Fruit fly (Drosophila melanogaster) whole organism, wandering third instar larva: Measurements from ENCODE around the gene Cep97.
A peak's percentile ranks its signal among the peaks of the same experiment; 100 is the strongest.

Source experiments
- Abd-B ChIP-seq: fragments of >200 bp; optimal IDR thresholded peaks from 2 replicates; lab custom pipeline; 2017; ENCODE audit warnings: missing biosample characterization, missing genetic modification characterization
- CG32264 ChIP-seq: fragments of 200-800 bp; sonication (Bioruptor generic); optimal IDR thresholded peaks from 2 replicates; lab custom pipeline; 2016; ENCODE audit warnings: missing biosample characterization, missing genetic modification characterization
- CG9705 ChIP-seq: fragments of 200-800 bp; sonication (Bioruptor generic); optimal IDR thresholded peaks from 2 replicates; lab custom pipeline; 2018; ENCODE audit warnings: missing biosample characterization, mild to moderate bottlenecking, missing genetic modification characterization
- CrebA ChIP-seq: fragments of 200-800 bp; sonication (Bioruptor generic); optimal IDR thresholded peaks from 2 replicates; lab custom pipeline; 2016; ENCODE audit warnings: missing biosample characterization, mild to moderate bottlenecking, missing genetic modification characterization, borderline replicate concordance
- Dfd ChIP-seq: fragments of >200 bp; optimal IDR thresholded peaks from 2 replicates; lab custom pipeline; 2017; ENCODE audit warnings: missing biosample characterization, missing genetic modification characterization
- Dif ChIP-seq: fragments of 200-275, 200-300 bp; sonication (Bioruptor generic); optimal IDR thresholded peaks from 2 replicates; lab custom pipeline; 2018; ENCODE audit warnings: missing biosample characterization, missing genetic modification characterization; ENCODE audit not compliant: partially characterized antibody
- GATAd ChIP-seq: sonication (Bioruptor generic); optimal IDR thresholded peaks from 2 replicates; lab custom pipeline; 2016; ENCODE audit warnings: missing biosample characterization, missing genetic modification characterization
- HLH106 ChIP-seq: fragments of 200-800 bp; optimal IDR thresholded peaks from 3 replicates; lab custom pipeline; 2019; ENCODE audit warnings: missing biosample characterization, mild to moderate bottlenecking, missing genetic modification characterization, moderate library complexity
- Hnf4 ChIP-seq: fragments of 200-800 bp; sonication (Bioruptor generic); optimal IDR thresholded peaks from 2 replicates; lab custom pipeline; 2016; ENCODE audit warnings: missing biosample characterization, mild to moderate bottlenecking, missing genetic modification characterization
- Hr78 ChIP-seq: fragments of >200 bp; optimal IDR thresholded peaks from 2 replicates; lab custom pipeline; 2017; ENCODE audit warnings: missing biosample characterization, missing genetic modification characterization
- Hr83 ChIP-seq: fragments of 200-300 bp; sonication (Bioruptor generic); optimal IDR thresholded peaks from 2 replicates; lab custom pipeline; 2016; ENCODE audit warnings: missing biosample characterization, mild to moderate bottlenecking, missing genetic modification characterization, moderate library complexity; ENCODE audit not compliant: poor library complexity, severe bottlenecking
- Jra ChIP-seq: sonication (Bioruptor generic); optimal IDR thresholded peaks from 2 replicates; lab custom pipeline; 2016; ENCODE audit warnings: missing biosample characterization, missing genetic modification characterization
- Mio ChIP-seq: sonication (Bioruptor generic); optimal IDR thresholded peaks from 2 replicates; lab custom pipeline; 2016; ENCODE audit warnings: missing biosample characterization, missing genetic modification characterization
- Myc ChIP-seq: fragments of >200 bp; optimal IDR thresholded peaks from 2 replicates; lab custom pipeline; 2017
- N ChIP-seq: fragments of >200 bp; optimal IDR thresholded peaks from 2 replicates; lab custom pipeline; 2018; ENCODE audit warnings: missing biosample characterization, missing external identifiers, missing genetic modification characterization
- OdsH ChIP-seq: fragments of 200-800 bp; sonication (Bioruptor generic); optimal IDR thresholded peaks from 2 replicates; lab custom pipeline; 2016; ENCODE audit warnings: missing biosample characterization, mild to moderate bottlenecking, missing genetic modification characterization
- Rel ChIP-seq, 2 experiments: fragments of 200-800 bp; sonication (Bioruptor generic) in 1 of 2; optimal IDR thresholded peaks; 2 replicates in 1 of 2; 3 replicates in 1 of 2; lab custom pipeline; 2016 to 2019; ENCODE audit warnings: mild to moderate bottlenecking in 2 of 2, missing biosample characterization in 2 of 2, missing genetic modification characterization in 2 of 2, moderate library complexity in 1 of 2
- Sp1 ChIP-seq: fragments of 200-800 bp; sonication (Bioruptor generic); optimal IDR thresholded peaks from 3 replicates; lab custom pipeline; 2019; ENCODE audit warnings: missing biosample characterization, mild to moderate bottlenecking, missing genetic modification characterization, moderate library complexity
- Vsx2 ChIP-seq: fragments of 200-300, 225-300 bp; sonication (Bioruptor generic); optimal IDR thresholded peaks from 2 replicates; lab custom pipeline; 2018; ENCODE audit warnings: missing biosample characterization, missing genetic modification characterization; ENCODE audit not compliant: partially characterized antibody
- br ChIP-seq: fragments of 200-800 bp; sonication (Bioruptor generic); optimal IDR thresholded peaks from 2 replicates; lab custom pipeline; 2016; ENCODE audit warnings: missing biosample characterization, missing genetic modification characterization
- brk ChIP-seq: fragments of 200-800 bp; sonication (Bioruptor generic); optimal IDR thresholded peaks from 2 replicates; lab custom pipeline; 2016; ENCODE audit warnings: missing biosample characterization, mild to moderate bottlenecking, missing genetic modification characterization
- dl ChIP-seq, 2 experiments: fragments of 175-275, 200-275 bp in 1 of 2; fragments of 200-275 bp in 1 of 2; sonication (Bioruptor generic); optimal IDR thresholded peaks; lab custom pipeline; 2018; ENCODE audit warnings: mild to moderate bottlenecking in 2 of 2, missing biosample characterization in 2 of 2, missing genetic modification characterization in 2 of 2, moderate library complexity in 2 of 2; ENCODE audit not compliant: partially characterized antibody in 2 of 2, insufficient read depth in 1 of 2
- dsf ChIP-seq: sonication (Bioruptor generic); optimal IDR thresholded peaks from 2 replicates; lab custom pipeline; 2016; ENCODE audit warnings: missing biosample characterization, missing genetic modification characterization, borderline replicate concordance
- ey ChIP-seq: fragments of 200-800 bp; sonication (Bioruptor generic); optimal IDR thresholded peaks from 2 replicates; lab custom pipeline; 2016; ENCODE audit warnings: missing biosample characterization, missing genetic modification characterization
- foxo ChIP-seq, 2 experiments: fragments of 200-800 bp; sonication (Bioruptor generic); optimal IDR thresholded peaks; 2 replicates in 1 of 2; 3 replicates in 1 of 2; lab custom pipeline; 2016 to 2017; ENCODE audit warnings: missing biosample characterization in 2 of 2, missing genetic modification characterization in 2 of 2
- fru ChIP-seq: fragments of 200-800 bp; sonication (Bioruptor generic); optimal IDR thresholded peaks from 3 replicates; lab custom pipeline; 2016; ENCODE audit warnings: missing biosample characterization, mild to moderate bottlenecking, missing genetic modification characterization
- h ChIP-seq: fragments of 200-800 bp; sonication (Bioruptor generic); optimal IDR thresholded peaks from 3 replicates; lab custom pipeline; 2016; ENCODE audit warnings: missing biosample characterization, mild to moderate bottlenecking, missing genetic modification characterization
- jim ChIP-seq: fragments of 175-275, 200-325 bp; sonication (Bioruptor generic); optimal IDR thresholded peaks from 2 replicates; lab custom pipeline; 2016; ENCODE audit warnings: missing biosample characterization, mild to moderate bottlenecking, missing genetic modification characterization
- lola ChIP-seq: fragments of >200 bp; optimal IDR thresholded peaks from 2 replicates; lab custom pipeline; 2017; ENCODE audit warnings: missing biosample characterization, missing genetic modification characterization
- pan ChIP-seq: fragments of >200 bp; optimal IDR thresholded peaks from 2 replicates; lab custom pipeline; 2017
- rgr ChIP-seq: fragments of 200-800 bp; sonication (Bioruptor generic); optimal IDR thresholded peaks from 3 replicates; lab custom pipeline; 2016; ENCODE audit warnings: missing biosample characterization, mild to moderate bottlenecking, missing genetic modification characterization
- sage ChIP-seq: fragments of 200-800 bp; sonication (Bioruptor generic); optimal IDR thresholded peaks from 2 replicates; lab custom pipeline; 2016; ENCODE audit warnings: missing biosample characterization, mild to moderate bottlenecking, missing genetic modification characterization
- sv ChIP-seq: fragments of 200-800 bp; sonication (Bioruptor generic); optimal IDR thresholded peaks from 3 replicates; lab custom pipeline; 2016; ENCODE audit warnings: missing biosample characterization, missing genetic modification characterization
- tai ChIP-seq: sonication (Bioruptor generic); optimal IDR thresholded peaks from 2 replicates; lab custom pipeline; 2016; ENCODE audit warnings: missing biosample characterization, missing genetic modification characterization
- usp ChIP-seq: fragments of >200 bp; optimal IDR thresholded peaks from 2 replicates; lab custom pipeline; 2017; ENCODE audit warnings: missing biosample characterization, missing genetic modification characterization

The Cep97 gene

dm6 chr2L:3889865-3890264 is 22.4 kb downstream of the Cep97 start:
- TF ChIP-seq h (GFP tag; lab: Kevin White, UChicago) (no peak), N (GFP tag; lab: Kevin White, UChicago) (no peak), br (GFP tag; lab: Kevin White, UChicago) (no peak), sage (GFP tag; lab: Kevin White, UChicago) (no peak), Vsx2 (GFP tag; lab: Kevin White, UChicago) (peak; percentile 25), HLH106 (tag; lab: Kevin White, UChicago) (no peak), brk (GFP tag; lab: Kevin White, UChicago) (no peak), CG9705 (GFP tag; lab: Kevin White, UChicago) (no peak), Abd-B (no peak), Mio (no peak), Myc (lab: Kevin White, UChicago) (peak; percentile 80)

dm6 chr2L:3893331-3893730 is 25.8 kb downstream of the Cep97 start:
- no peak for TF ChIP-seq CG32264 (GFP tag; lab: Kevin White, UChicago)
- no peak for TF ChIP-seq Hr78 (GFP tag; lab: Kevin White, UChicago)
- no peak for TF ChIP-seq Vsx2 (GFP tag; lab: Kevin White, UChicago)
- no peak for TF ChIP-seq Mio
- TF ChIP-seq jim (GFP tag; lab: Kevin White, UChicago): no peak
- TF ChIP-seq ey (GFP tag; lab: Kevin White, UChicago): no peak
- TF ChIP-seq Hr83 (GFP tag; lab: Kevin White, UChicago): no peak
- TF ChIP-seq sv: no peak
- no peak for TF ChIP-seq foxo (GFP tag; optimal IDR thresholded peaks at IDR 0.05; lab: Kevin White, UChicago)
- TF ChIP-seq CrebA: no peak
- no peak for TF ChIP-seq Abd-B

DNA sequence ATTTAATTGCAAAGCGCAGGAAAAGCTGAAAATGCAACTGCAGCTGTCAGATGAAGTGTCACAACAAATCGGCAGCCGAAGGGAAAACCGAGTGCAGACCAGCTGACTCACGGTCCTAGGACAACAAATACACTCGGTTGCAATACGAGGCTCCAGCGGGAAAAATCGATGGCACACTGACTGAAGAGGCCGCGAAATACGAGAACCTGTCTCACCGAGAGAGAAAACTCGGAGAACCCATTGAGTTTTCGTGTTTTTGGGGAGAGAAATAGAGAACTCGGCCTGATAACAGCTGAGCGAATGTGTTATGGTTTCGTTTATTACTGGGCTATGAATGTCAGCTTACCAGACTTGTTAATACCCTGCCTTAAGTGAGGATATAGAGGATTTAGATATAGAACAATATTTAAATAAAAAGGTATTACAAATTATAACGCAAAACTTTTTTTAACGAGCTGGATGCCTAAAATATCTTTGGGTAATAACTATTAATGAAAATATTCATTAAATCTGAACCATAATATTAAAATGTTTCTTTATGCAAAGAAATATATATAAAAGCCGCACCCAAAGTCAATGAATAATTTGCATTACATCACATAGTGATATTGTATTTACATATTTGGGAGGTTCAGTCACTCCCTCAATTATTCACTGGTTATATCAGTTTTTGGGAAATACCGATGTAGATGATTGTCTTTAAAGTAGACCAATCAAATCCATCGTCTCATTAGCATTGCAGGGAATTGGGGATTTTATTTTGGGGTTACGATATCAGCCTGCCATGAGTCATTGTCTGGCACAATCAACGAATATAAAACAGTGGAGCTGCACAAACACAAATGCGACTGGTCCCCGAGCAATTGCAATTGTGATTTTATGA is 28.7 kb downstream of the Cep97 start:
- TF ChIP-seq dl (GFP tag; optimal IDR thresholded peaks at IDR 0.05; lab: Kevin White, UChicago; ENCODE audit: insufficient read depth in 1 of 2, partially characterized antibody in 2 of 2) (peak; percentile 48 to 68), Dif (GFP tag; lab: Kevin White, UChicago) (peak; percentile 55), br (GFP tag; lab: Kevin White, UChicago) (no peak), brk (GFP tag; lab: Kevin White, UChicago) (no peak), GATAd (GFP tag; lab: Kevin White, UChicago) (no peak), tai (GFP tag; lab: Kevin White, UChicago) (no peak), dsf (no peak), Rel (GFP tag; optimal IDR thresholded peaks at IDR 0.05; lab: Kevin White, UChicago) (no peak), Rel (tag; optimal IDR thresholded peaks at IDR 0.05; lab: Kevin White, UChicago) (peak; percentile 93), fru (GFP tag; lab: Kevin White, UChicago) (no peak), usp (GFP tag; lab: Kevin White, UChicago) (no peak), Abd-B (no peak), rgr (peak; percentile 23), OdsH (GFP tag; lab: Kevin White, UChicago) (peak; percentile 6), HLH106 (tag; lab: Kevin White, UChicago) (peak; percentile 9), Mio (no peak), Myc (lab: Kevin White, UChicago) (no peak), Hnf4 (GFP tag; lab: Kevin White, UChicago) (no peak), Vsx2 (GFP tag; lab: Kevin White, UChicago) (peak; percentile 15), Sp1 (no peak)
- TF ChIP-seq, all 38 proteins: peak for 7

DNA sequence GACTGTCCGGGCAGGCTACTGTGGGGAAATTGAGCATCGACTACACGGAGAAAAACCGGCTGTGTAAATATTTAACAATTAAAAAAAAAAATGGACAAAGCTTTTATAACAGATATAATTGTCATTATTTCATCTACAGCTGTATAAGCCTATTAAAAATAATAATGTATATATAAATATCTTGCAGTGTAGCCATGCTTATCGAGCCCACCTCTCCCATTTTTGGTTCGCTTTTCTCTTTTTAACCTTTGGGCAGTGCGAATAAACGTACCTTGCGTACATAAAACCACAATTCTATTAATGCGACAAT is 29.3 kb downstream of the Cep97 start:
- TF ChIP-seq h (GFP tag; lab: Kevin White, UChicago) (peak; percentile 96), Hnf4 (GFP tag; lab: Kevin White, UChicago) (peak; percentile 86), HLH106 (tag; lab: Kevin White, UChicago) (peak; percentile 90), sage (GFP tag; lab: Kevin White, UChicago) (peak; percentile 84), sv (peak; percentile 9), Vsx2 (GFP tag; lab: Kevin White, UChicago) (no peak), Jra (peak; percentile 67), br (GFP tag; lab: Kevin White, UChicago) (peak; percentile 82), Mio (peak; percentile 18), Abd-B (no peak), CG32264 (GFP tag; lab: Kevin White, UChicago) (peak; percentile 78), jim (GFP tag; lab: Kevin White, UChicago) (no peak), fru (GFP tag; lab: Kevin White, UChicago) (peak; percentile 93), N (GFP tag; lab: Kevin White, UChicago) (no peak), GATAd (GFP tag; lab: Kevin White, UChicago) (peak; percentile 35), Hr83 (GFP tag; lab: Kevin White, UChicago) (no peak), foxo (GFP tag; optimal IDR thresholded peaks at IDR 0.05; lab: Kevin White, UChicago) (peak in 1 of 2 experiments; percentile 94), CG9705 (GFP tag; lab: Kevin White, UChicago) (peak; percentile 87), brk (GFP tag; lab: Kevin White, UChicago) (peak; percentile 86), Dfd (GFP tag; lab: Kevin White, UChicago) (peak; percentile 52), dl (GFP tag; optimal IDR thresholded peaks at IDR 0.05; lab: Kevin White, UChicago; ENCODE audit: insufficient read depth in 1 of 2, partially characterized antibody in 2 of 2) (no peak), pan (lab: Kevin White, UChicago) (no peak), rgr (peak; percentile 96), dsf (peak; percentile 42), Hr78 (GFP tag; lab: Kevin White, UChicago) (no peak), ey (GFP tag; lab: Kevin White, UChicago) (peak; percentile 84), usp (GFP tag; lab: Kevin White, UChicago) (no peak), Myc (lab: Kevin White, UChicago) (no peak), tai (GFP tag; lab: Kevin White, UChicago) (peak; percentile 62), lola (GFP tag; lab: Kevin White, UChicago) (no peak), CrebA (peak; percentile 49), Rel (GFP tag; optimal IDR thresholded peaks at IDR 0.05; lab: Kevin White, UChicago) (peak; percentile 65), Rel (tag; optimal IDR thresholded peaks at IDR 0.05; lab: Kevin White, UChicago) (peak; percentile 34)
